Fruit fly (Drosophila melanogaster): Measurements from ENCODE around the gene CG34174.

The CG34174 gene

dm6 chr2L:2184659-2185058 lies 29.4 kb upstream of the CG34174 start:
- TF ChIP-seq GATAd (GFP tag; optimal IDR thresholded peaks at IDR 0.05) (no peak), brk (GFP tag; optimal IDR thresholded peaks at IDR 0.05) (no peak), rgr (GFP tag; optimal IDR thresholded peaks at IDR 0.05) (peak; percentile 16), Dif (GFP tag; optimal IDR thresholded peaks at IDR 0.05; ENCODE audit: partially characterized antibody) (no peak), sv (GFP tag; optimal IDR thresholded peaks at IDR 0.05) (no peak), fru (GFP tag; optimal IDR thresholded peaks at IDR 0.05) (peak; percentile 2), h (GFP tag; optimal IDR thresholded peaks at IDR 0.05) (peak; percentile 16)

dm6 chr2L:2185373-2185772 lies 28.7 kb upstream of the CG34174 start:
- no peak for TF ChIP-seq lola (GFP tag; optimal IDR thresholded peaks at IDR 0.05)
- no peak for TF ChIP-seq fru (GFP tag; optimal IDR thresholded peaks at IDR 0.05)
- TF ChIP-seq Abd-B (GFP tag; optimal IDR thresholded peaks at IDR 0.05), result no peak
- TF ChIP-seq pan (optimal IDR thresholded peaks at IDR 0.05), result no peak
- TF ChIP-seq woc (GFP tag; optimal IDR thresholded peaks at IDR 0.05), result no peak
- no peak for TF ChIP-seq N (GFP tag; optimal IDR thresholded peaks at IDR 0.05)
- TF ChIP-seq brk (GFP tag; optimal IDR thresholded peaks at IDR 0.05), result no peak
- no peak for TF ChIP-seq Jra (GFP tag; optimal IDR thresholded peaks at IDR 0.05)
- no peak for TF ChIP-seq dmrt93B (GFP tag; optimal IDR thresholded peaks at IDR 0.05)
- no peak for TF ChIP-seq Dfd (GFP tag; optimal IDR thresholded peaks at IDR 0.05)
- TF ChIP-seq GATAd (GFP tag; optimal IDR thresholded peaks at IDR 0.05), result no peak
- no peak for TF ChIP-seq ey (GFP tag; optimal IDR thresholded peaks at IDR 0.05)
- no peak for TF ChIP-seq jim (GFP tag; optimal IDR thresholded peaks at IDR 0.05)
- no peak for TF ChIP-seq psq (GFP tag; optimal IDR thresholded peaks at IDR 0.05)
- TF ChIP-seq sage (GFP tag; optimal IDR thresholded peaks at IDR 0.05), result no peak
- no peak for TF ChIP-seq CrebA (GFP tag; optimal IDR thresholded peaks at IDR 0.05; ENCODE audit: borderline replicate concordance)
- TF ChIP-seq dl (GFP tag; optimal IDR thresholded peaks at IDR 0.05; ENCODE audit: insufficient read depth in 1 of 2, partially characterized antibody in 2 of 2), result no peak
- TF ChIP-seq br (GFP tag; optimal IDR thresholded peaks at IDR 0.05), result no peak

dm6 chr2L:2187411-2187810 lies 26.7 kb upstream of the CG34174 start:
- TF ChIP-seq Abd-B (GFP tag; optimal IDR thresholded peaks at IDR 0.05) (no peak), br (GFP tag; optimal IDR thresholded peaks at IDR 0.05) (no peak), usp (GFP tag; optimal IDR thresholded peaks at IDR 0.05) (no peak), dl (GFP tag; optimal IDR thresholded peaks at IDR 0.05; ENCODE audit: insufficient read depth in 1 of 2, partially characterized antibody in 2 of 2) (no peak), h (GFP tag; optimal IDR thresholded peaks at IDR 0.05) (no peak), OdsH (GFP tag; optimal IDR thresholded peaks at IDR 0.05) (no peak), N (GFP tag; optimal IDR thresholded peaks at IDR 0.05) (no peak), Dif (GFP tag; optimal IDR thresholded peaks at IDR 0.05; ENCODE audit: partially characterized antibody) (no peak), tai (GFP tag; optimal IDR thresholded peaks at IDR 0.05) (no peak), jim (GFP tag; optimal IDR thresholded peaks at IDR 0.05) (no peak), dsf (GFP tag; optimal IDR thresholded peaks at IDR 0.05; ENCODE audit: borderline replicate concordance) (no peak), Jra (GFP tag; optimal IDR thresholded peaks at IDR 0.05) (no peak)

DNA sequence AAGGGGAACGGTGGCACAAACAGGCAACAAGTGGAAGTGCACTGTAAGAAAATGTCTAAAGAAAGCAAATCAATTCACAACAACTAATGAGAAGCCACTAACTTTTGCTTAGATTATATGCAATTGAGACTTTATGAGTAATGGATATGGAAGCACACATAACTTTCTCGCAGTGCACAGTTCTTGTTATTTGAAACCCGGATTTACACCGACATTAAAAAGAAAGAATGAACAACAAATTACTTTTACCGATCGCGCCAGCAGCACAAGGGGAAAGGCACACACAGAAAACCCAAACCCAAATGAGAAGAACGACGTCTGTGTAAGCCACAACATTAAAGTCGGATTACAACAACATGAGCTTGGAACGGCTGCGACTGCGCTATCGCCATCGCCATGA lies 25.0 kb upstream of the CG34174 start:
- TF ChIP-seq lola (GFP tag; optimal IDR thresholded peaks at IDR 0.05), result no peak
- TF ChIP-seq Abd-B (GFP tag; optimal IDR thresholded peaks at IDR 0.05), result no peak
- TF ChIP-seq Hr83 (GFP tag; optimal IDR thresholded peaks at IDR 0.05; ENCODE audit: poor library complexity, severe bottlenecking), result no peak
- TF ChIP-seq OdsH (GFP tag; optimal IDR thresholded peaks at IDR 0.05), result peak; percentile 62
- peak; percentile 65 for TF ChIP-seq br (GFP tag; optimal IDR thresholded peaks at IDR 0.05)
- TF ChIP-seq foxo (GFP tag; optimal IDR thresholded peaks at IDR 0.05), result peak in 1 of 2 experiments; percentile 73
- no peak for TF ChIP-seq N (GFP tag; optimal IDR thresholded peaks at IDR 0.05)
- peak; percentile 48 for TF ChIP-seq dmrt93B (GFP tag; optimal IDR thresholded peaks at IDR 0.05)
- TF ChIP-seq Hnf4 (GFP tag; optimal IDR thresholded peaks at IDR 0.05), result peak; percentile 45
- TF ChIP-seq Sp1 (GFP tag; optimal IDR thresholded peaks at IDR 0.05), result peak; percentile 41
- TF ChIP-seq HLH106 (tag; optimal IDR thresholded peaks at IDR 0.05), result peak; percentile 70
- peak; percentile 64 for TF ChIP-seq ey (GFP tag; optimal IDR thresholded peaks at IDR 0.05)
- no peak for TF ChIP-seq Rel (GFP tag; optimal IDR thresholded peaks at IDR 0.05)
- no peak for TF ChIP-seq Rel (tag; optimal IDR thresholded peaks at IDR 0.05)
- TF ChIP-seq woc (GFP tag; optimal IDR thresholded peaks at IDR 0.05), result peak; percentile 32
- peak; percentile 75 for TF ChIP-seq h (GFP tag; optimal IDR thresholded peaks at IDR 0.05)
- peak; percentile 59 for TF ChIP-seq psq (GFP tag; optimal IDR thresholded peaks at IDR 0.05)
- TF ChIP-seq CG32264 (GFP tag; optimal IDR thresholded peaks at IDR 0.05), result peak; percentile 37
- peak; percentile 77 for TF ChIP-seq fru (GFP tag; optimal IDR thresholded peaks at IDR 0.05)
- TF ChIP-seq rgr (GFP tag; optimal IDR thresholded peaks at IDR 0.05), result peak; percentile 62
